Fruit fly (Drosophila melanogaster): ENCODE measurements around the gene Brd8.

Gene Brd8

DNA sequence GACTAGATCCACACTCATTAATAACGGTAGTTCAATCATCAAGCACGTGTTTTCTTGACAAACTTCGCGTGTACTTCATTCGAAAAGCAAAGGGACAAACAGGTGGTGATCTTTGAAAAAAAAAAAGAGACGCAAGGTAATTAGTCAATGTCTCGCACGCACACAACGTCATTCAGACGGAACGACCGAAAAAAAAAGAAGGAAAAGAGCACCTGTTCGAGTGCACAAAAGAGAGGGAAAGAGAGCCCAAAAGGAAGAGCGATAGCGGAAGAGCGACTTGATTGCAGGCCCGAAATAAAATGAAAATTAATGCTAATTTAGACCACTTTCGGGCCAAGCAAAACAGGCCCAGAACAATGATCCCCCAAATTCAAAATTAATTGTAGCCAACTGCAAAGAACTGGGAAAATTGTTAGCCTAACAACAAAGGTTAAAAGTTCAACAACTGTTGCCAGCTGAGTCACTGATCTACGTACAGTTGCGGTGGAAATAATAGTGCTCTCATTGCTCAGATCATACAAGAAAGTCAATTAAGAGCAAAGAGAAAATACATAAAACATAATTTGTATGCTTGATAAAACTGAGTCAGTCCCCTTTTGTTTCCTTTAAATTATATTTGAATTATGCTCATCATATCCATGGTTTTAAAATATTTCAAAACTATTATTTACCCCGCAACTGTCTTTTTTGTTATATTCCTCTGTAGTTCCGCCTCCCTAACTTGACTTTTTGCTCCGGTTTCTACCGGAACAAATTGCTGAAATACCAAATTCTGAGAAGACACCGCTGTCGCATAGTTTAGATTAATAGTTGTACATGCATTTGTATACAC, 7.4 kb upstream of the Brd8 start (continued):
- TF ChIP-seq D (optimal IDR thresholded peaks at IDR 0.05) (no peak), D (GFP tag; optimal IDR thresholded peaks at IDR 0.05) (no peak), CG1603 (tag; optimal IDR thresholded peaks at IDR 0.05) (peak; percentile 17), row (GFP tag; IDR thresholded peaks at IDR 0.05) (peak; percentile 40; the same call in 2 of the 3 replicates), CG9727 (GFP tag; optimal IDR thresholded peaks at IDR 0.05) (no peak), CG2678 (tag; optimal IDR thresholded peaks at IDR 0.05) (peak; percentile 27), CG18262 (tag; optimal IDR thresholded peaks at IDR 0.05) (peak; percentile 2), CG7372 (GFP tag; IDR thresholded peaks at IDR 0.05) (no peak), Meics (GFP tag; optimal IDR thresholded peaks at IDR 0.05) (peak; percentile 12), CG7556 (GFP tag; optimal IDR thresholded peaks at IDR 0.05) (peak; percentile 3), CG10979 (tag; optimal IDR thresholded peaks at IDR 0.05) (peak; percentile 0), az2 (GFP tag; optimal IDR thresholded peaks at IDR 0.05) (no peak), stc (GFP tag; IDR thresholded peaks at IDR 0.05) (0 out of 2 replicates have a peak, but pooled peaks have one; percentile 18)

DNA sequence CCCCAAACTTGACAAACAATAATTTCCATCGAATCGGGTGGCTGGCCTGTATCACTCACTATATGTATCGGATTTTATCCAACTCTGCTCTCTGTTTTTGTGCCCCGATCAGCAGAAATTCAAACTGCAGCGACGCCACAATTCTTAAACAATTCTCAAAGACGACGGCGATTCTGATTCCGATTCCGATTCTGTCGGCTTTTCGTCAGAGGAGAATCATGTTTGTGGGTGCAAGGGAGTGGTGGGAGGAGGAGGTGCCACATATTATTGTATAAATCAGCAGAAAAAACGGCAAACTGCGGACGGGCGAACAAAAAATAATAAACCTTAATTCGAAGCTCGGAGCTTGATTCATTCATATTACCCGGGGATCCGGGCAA, 6.8 kb upstream of the Brd8 start:
- peak; percentile 1 for TF ChIP-seq Med (GFP tag)
- peak; percentile 29; the same call in 1 of the 2 replicates for TF ChIP-seq crol (GFP tag; IDR thresholded peaks at IDR 0.05)
- TF ChIP-seq CG30403 (GFP tag; optimal IDR thresholded peaks at IDR 0.05), result no peak
- peak; percentile 7 for TF ChIP-seq sens (GFP tag)

DNA sequence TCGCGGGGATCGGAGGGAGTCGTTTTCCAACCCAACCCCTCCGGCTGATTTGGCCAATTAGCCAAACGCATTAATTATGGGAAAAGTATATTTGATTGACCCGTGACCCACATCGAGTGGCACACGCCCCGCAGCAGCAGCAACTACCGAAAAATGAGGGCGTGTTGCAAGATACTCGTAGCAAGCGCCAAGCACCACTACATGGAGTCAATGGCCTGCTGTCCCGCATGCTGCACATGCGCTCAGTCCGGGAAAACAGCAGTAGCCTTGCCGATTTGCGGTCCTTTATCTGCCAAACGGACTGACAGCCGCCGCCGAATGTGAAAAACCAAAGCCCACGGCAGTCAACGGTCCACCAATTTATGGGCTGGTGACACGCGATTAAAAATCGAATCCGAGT, 6.0 kb upstream of the Brd8 start:
- TF ChIP-seq gcm (GFP tag; optimal IDR thresholded peaks at IDR 0.05) (peak; percentile 92), twi (tag; optimal IDR thresholded peaks at IDR 0.05) (peak; percentile 3), chm (GFP tag; IDR thresholded peaks at IDR 0.05) (peak; percentile 14; the same call in 1 of the 2 replicates), HLH4C (GFP tag; IDR thresholded peaks at IDR 0.05; ENCODE audit: partially characterized antibody) (no peak), CG4360 (GFP tag; IDR thresholded peaks at IDR 0.05) (no peak), sens (GFP tag) (peak; percentile 72)

DNA sequence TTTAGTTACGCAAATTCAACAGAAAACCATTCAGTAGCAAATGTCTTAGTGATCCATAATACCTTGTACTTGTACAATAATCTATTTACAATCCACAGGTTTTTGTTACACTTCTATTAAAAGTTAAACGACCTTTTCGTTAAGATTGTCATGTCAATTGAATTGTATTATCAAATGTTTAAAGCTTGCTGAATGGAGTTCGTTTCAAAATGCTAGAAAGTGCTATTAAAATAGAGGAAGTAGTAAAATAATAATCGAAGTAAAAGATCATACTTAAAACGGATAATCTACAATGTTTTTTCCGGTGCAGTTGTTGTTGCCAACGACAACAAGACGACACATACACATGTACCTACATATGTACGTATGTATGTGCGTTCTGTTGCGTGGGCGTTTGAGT, 5.3 kb upstream of the Brd8 start:
- TF ChIP-seq danr (GFP tag; IDR thresholded peaks at IDR 0.05), result no peak
- no peak for TF ChIP-seq CG4820 (GFP tag; optimal IDR thresholded peaks at IDR 0.05)
- TF ChIP-seq chif (GFP tag; optimal IDR thresholded peaks at IDR 0.05), result no peak
- TF ChIP-seq CG4328 (GFP tag; optimal IDR thresholded peaks at IDR 0.05), result no peak
- no peak for TF ChIP-seq CG30431 (GFP tag; optimal IDR thresholded peaks at IDR 0.05)
- TF ChIP-seq trem (tag; optimal IDR thresholded peaks at IDR 0.05), result no peak
- TF ChIP-seq Awh (GFP tag; IDR thresholded peaks at IDR 0.05), result no peak
- no peak for TF ChIP-seq dati (GFP tag; IDR thresholded peaks at IDR 0.05)
- TF ChIP-seq Myb (GFP tag; optimal IDR thresholded peaks at IDR 0.05), result no peak
- TF ChIP-seq unpg (GFP tag; optimal IDR thresholded peaks at IDR 0.05), result peak; percentile 5
- peak; percentile 7 for TF ChIP-seq CG10267 (tag; optimal IDR thresholded peaks at IDR 0.05)
- TF ChIP-seq ro (GFP tag; IDR thresholded peaks at IDR 0.05), result no peak
- TF ChIP-seq CG8290 (GFP tag; optimal IDR thresholded peaks at IDR 0.05), result no peak
- TF ChIP-seq CG8290 (tag; optimal IDR thresholded peaks at IDR 0.05), result no peak
- no peak for TF ChIP-seq CG10654 (GFP tag; optimal IDR thresholded peaks at IDR 0.05)
- peak; percentile 33 for TF ChIP-seq CG1603 (tag; optimal IDR thresholded peaks at IDR 0.05)
- TF ChIP-seq dmrt11E (tag; optimal IDR thresholded peaks at IDR 0.05), result peak; percentile 50
- TF ChIP-seq CG16779 (GFP tag; IDR thresholded peaks at IDR 0.05), result no peak
- peak; percentile 23 for TF ChIP-seq D19A (tag; optimal IDR thresholded peaks at IDR 0.05)
- no peak for TF ChIP-seq CG31365 (tag; optimal IDR thresholded peaks at IDR 0.05)
- TF ChIP-seq C15 (GFP tag; IDR thresholded peaks at IDR 0.05), result no peak
- peak; percentile 22 for TF ChIP-seq CG7839 (tag; optimal IDR thresholded peaks at IDR 0.05)
- TF ChIP-seq Fer2 (tag; optimal IDR thresholded peaks at IDR 0.05), result no peak
- TF ChIP-seq nmo (GFP tag; optimal IDR thresholded peaks at IDR 0.05), result peak; percentile 10
- peak; percentile 8 for TF ChIP-seq Med (GFP tag)
- TF ChIP-seq eyg (GFP tag; optimal IDR thresholded peaks at IDR 0.05), result no peak
- TF ChIP-seq croc (GFP tag; conservative IDR thresholded peaks at IDR 0.05), result no peak
